Fruit fly (Drosophila melanogaster): ENCODE measurements around the gene CG32262.

The CG32262 gene

dm6 chr3L:3785002-3785661, 24.9 kb downstream of the CG32262 start (continued):
- TF ChIP-seq CG16815 (GFP tag; optimal IDR thresholded peaks at IDR 0.05) (peak; percentile 93), sqz (GFP tag; optimal IDR thresholded peaks at IDR 0.05) (peak; percentile 4), phol (tag; optimal IDR thresholded peaks at IDR 0.05) (peak; percentile 88), CG33213 (GFP tag; optimal IDR thresholded peaks at IDR 0.05) (peak; percentile 84), CG4282 (GFP tag; optimal IDR thresholded peaks at IDR 0.05) (peak; percentile 97), E2f1 (GFP tag; IDR thresholded peaks at IDR 0.05) (peak; percentile 96), CG7271 (tag; optimal IDR thresholded peaks at IDR 0.05) (peak; percentile 62), crc (GFP tag; optimal IDR thresholded peaks at IDR 0.05) (peak; percentile 91), ap (GFP tag; IDR thresholded peaks at IDR 0.05) (peak; percentile 97), HLH54F (GFP tag; optimal IDR thresholded peaks at IDR 0.05) (peak; percentile 93), CG2712 (tag; optimal IDR thresholded peaks at IDR 0.05) (peak; percentile 91), H2.0 (GFP tag; IDR thresholded peaks at IDR 0.05) (peak; percentile 96), stwl (tag; optimal IDR thresholded peaks at IDR 0.05) (peak; percentile 6), fd96Cb (tag; optimal IDR thresholded peaks at IDR 0.05) (peak; percentile 89), CG3281 (GFP tag; optimal IDR thresholded peaks at IDR 0.05) (peak; percentile 64), trem (tag; optimal IDR thresholded peaks at IDR 0.05) (peak; percentile 67), CG4360 (GFP tag; IDR thresholded peaks at IDR 0.05) (peak; percentile 86), toy (GFP tag; IDR thresholded peaks at IDR 0.05) (peak; percentile 64; the same call in 1 of the 2 replicates), CG12744 (GFP tag; optimal IDR thresholded peaks at IDR 0.05) (peak; percentile 83), MTF-1 (GFP tag; optimal IDR thresholded peaks at IDR 0.05; ENCODE audit: borderline replicate concordance) (peak; percentile 65), pita (GFP tag; optimal IDR thresholded peaks at IDR 0.05) (no peak), CG6654 (GFP tag; optimal IDR thresholded peaks at IDR 0.05) (peak; percentile 62), chif (GFP tag; optimal IDR thresholded peaks at IDR 0.05) (peak; percentile 96 to 97), CG16863 (GFP tag; optimal IDR thresholded peaks at IDR 0.05) (peak; percentile 96), pum (GFP tag; optimal IDR thresholded peaks at IDR 0.05) (peak; percentile 95), CG10565 (GFP tag; optimal IDR thresholded peaks at IDR 0.05) (peak; percentile 60), CG10431 (GFP tag; optimal IDR thresholded peaks at IDR 0.05) (no peak), NC2β (GFP tag; optimal IDR thresholded peaks at IDR 0.05) (peak; percentile 96), Gsc (GFP tag; IDR thresholded peaks at IDR 0.05) (peak; percentile 92), CG10654 (GFP tag; optimal IDR thresholded peaks at IDR 0.05) (peak; percentile 88), Lim3 (GFP tag; IDR thresholded peaks at IDR 0.05) (peak; percentile 89), gce (GFP tag; IDR thresholded peaks at IDR 0.05) (peak; percentile 96), Bdp1 (GFP tag; optimal IDR thresholded peaks at IDR 0.05) (peak; percentile 90), CoRest (tag; optimal IDR thresholded peaks at IDR 0.05) (peak; percentile 88), tio (GFP tag; optimal IDR thresholded peaks at IDR 0.05) (peak; percentile 93), tup (GFP tag; optimal IDR thresholded peaks at IDR 0.05) (peak; percentile 88), GATAe (GFP tag; conservative IDR thresholded peaks at IDR 0.05) (peak; percentile 44), CG4617 (GFP tag; optimal IDR thresholded peaks at IDR 0.05; ENCODE audit: borderline replicate concordance) (peak; percentile 88), CG13624 (GFP tag; optimal IDR thresholded peaks at IDR 0.05) (peak; percentile 94), Lpt (GFP tag; optimal IDR thresholded peaks at IDR 0.05) (no peak), Pdp1 (GFP tag; optimal IDR thresholded peaks at IDR 0.05) (peak; percentile 92 to 94), CG10274 (GFP tag; optimal IDR thresholded peaks at IDR 0.05) (peak; percentile 58), so (GFP tag; IDR thresholded peaks at IDR 0.05) (peak; percentile 96), CG17612 (GFP tag; IDR thresholded peaks at IDR 0.05) (peak; percentile 91), CG6765 (GFP tag; optimal IDR thresholded peaks at IDR 0.05) (no peak), gfzf (GFP tag; optimal IDR thresholded peaks at IDR 0.05) (no peak), Ada2b (GFP tag; IDR thresholded peaks at IDR 0.05) (peak; percentile 96), CG8765 (GFP tag; IDR thresholded peaks at IDR 0.05) (peak; percentile 95), CG2120 (GFP tag; optimal IDR thresholded peaks at IDR 0.05) (peak; percentile 91), Trl (optimal IDR thresholded peaks at IDR 0.05) (no peak), Trl (GFP tag; optimal IDR thresholded peaks at IDR 0.05) (peak; percentile 96)
